Fruit fly (Drosophila melanogaster) whole organism, embryonic: Measurements from ENCODE around the gene Ntf-2.

Experiments used
- CG10147 ChIP-seq: fragments of 200-800 bp; sonication (Bioruptor generic); optimal IDR thresholded peaks from 2 replicates; lab custom pipeline; 2019; ENCODE audit warnings: missing biosample characterization, mild to moderate bottlenecking, missing genetic modification characterization, moderate library complexity
- CG10321 ChIP-seq: fragments of 200-800 bp; sonication (Bioruptor generic); IDR thresholded peaks from 2 replicates; pipeline ENCODE4 v1.3.6; 2022; ENCODE audit warnings: missing biosample characterization, missing genetic modification characterization
- CG11085 ChIP-seq: fragments of 200-800 bp; sonication (Bioruptor generic); IDR thresholded peaks from 2 replicates; pipeline ENCODE4 v1.3.6; 2022; ENCODE audit warnings: missing biosample characterization, missing genetic modification characterization
- CG12155 ChIP-seq: fragments of 200-800 bp; sonication (Bioruptor generic); optimal IDR thresholded peaks from 3 replicates; lab custom pipeline; 2016; ENCODE audit warnings: missing biosample characterization, missing genetic modification characterization
- CG17186 ChIP-seq: fragments of 200-800 bp; sonication (Bioruptor generic); optimal IDR thresholded peaks from 3 replicates; lab custom pipeline; 2017; ENCODE audit warnings: missing biosample characterization, missing genetic modification reagents, missing genetic modification characterization
- CG2875 ChIP-seq: fragments of 200-800 bp; sonication (Bioruptor generic); optimal IDR thresholded peaks from 2 replicates; lab custom pipeline; 2017; ENCODE audit warnings: missing biosample characterization, mild to moderate bottlenecking, missing genetic modification characterization, missing genetic modification reagents
- CG33213 ChIP-seq: fragments of 200-800 bp; sonication (Bioruptor generic); optimal IDR thresholded peaks from 3 replicates; lab custom pipeline; 2016; ENCODE audit warnings: missing biosample characterization, missing genetic modification characterization
- CG5245 ChIP-seq: fragments of 200-800 bp; sonication (Bioruptor generic); optimal IDR thresholded peaks from 3 replicates; lab custom pipeline; 2016; ENCODE audit warnings: missing biosample characterization, missing genetic modification characterization
- CG7963 ChIP-seq: fragments of 200-800 bp; sonication (Bioruptor generic); IDR thresholded peaks from 3 replicates; pipeline ENCODE4 v1.3.6; 2022; ENCODE audit warnings: missing biosample characterization, missing genetic modification characterization; ENCODE audit not compliant: partially characterized antibody
- CG8281 ChIP-seq: fragments of 200-800 bp; sonication (Bioruptor generic); optimal IDR thresholded peaks from 2 replicates; lab custom pipeline; 2018; ENCODE audit warnings: missing biosample characterization, mild to moderate bottlenecking, missing genetic modification characterization, moderate library complexity
- CG8944 ChIP-seq: fragments of 200-800 bp; sonication (Bioruptor generic); optimal IDR thresholded peaks from 3 replicates; lab custom pipeline; 2016; ENCODE audit warnings: missing biosample characterization, missing genetic modification characterization
- CG9876 ChIP-seq: fragments of 200-800 bp; sonication (Bioruptor generic); optimal IDR thresholded peaks from 2 replicates; lab custom pipeline; 2016; ENCODE audit warnings: missing biosample characterization, missing genetic modification characterization
- ERR ChIP-seq: fragments of 200-800 bp; sonication (Bioruptor generic); optimal IDR thresholded peaks from 2 replicates; lab custom pipeline; 2016; ENCODE audit warnings: missing biosample characterization, missing genetic modification characterization
- Ets97D ChIP-seq: fragments of 200-800 bp; sonication (Bioruptor generic); optimal IDR thresholded peaks from 3 replicates; lab custom pipeline; 2016; ENCODE audit warnings: missing biosample characterization, missing genetic modification characterization
- Fer3 ChIP-seq: fragments of 200-800 bp; sonication (Bioruptor generic); optimal IDR thresholded peaks from 2 replicates; lab custom pipeline; 2018; ENCODE audit warnings: missing biosample characterization, mild to moderate bottlenecking, missing genetic modification characterization, moderate library complexity
- Gsc ChIP-seq: fragments of 200-800 bp; sonication (Bioruptor generic); IDR thresholded peaks from 2 replicates; pipeline ENCODE4 v1.3.6; 2022; ENCODE audit warnings: missing biosample characterization, missing genetic modification characterization
- Hr3 ChIP-seq: fragments of 200-800 bp; sonication (Bioruptor generic); optimal IDR thresholded peaks from 3 replicates; lab custom pipeline; 2016; ENCODE audit warnings: missing biosample characterization, missing genetic modification characterization
- Jarid2 ChIP-seq: fragments of 200-800 bp; sonication (Bioruptor generic); optimal IDR thresholded peaks from 3 replicates; lab custom pipeline; 2017; ENCODE audit warnings: mild to moderate bottlenecking, missing biosample characterization, missing genetic modification reagents, missing genetic modification characterization
- MBD-R2 ChIP-seq: fragments of 200-800 bp; sonication (Bioruptor generic); IDR thresholded peaks from 2 replicates; pipeline ENCODE4 v1.3.6; 2022; ENCODE audit warnings: missing biosample characterization, missing genetic modification characterization
- Ravus ChIP-seq: fragments of 200-800 bp; sonication (Bioruptor generic); IDR thresholded peaks from 2 replicates; pipeline ENCODE4 v1.3.6; 2022; ENCODE audit warnings: missing biosample characterization, missing genetic modification characterization
- Rfx ChIP-seq: fragments of 200-800 bp; sonication (Bioruptor generic); IDR thresholded peaks from 2 replicates; pipeline ENCODE4 v1.3.6; 2022; ENCODE audit warnings: missing biosample characterization, missing genetic modification characterization
- Scr ChIP-seq: fragments of 200-800 bp; sonication (Bioruptor generic); IDR thresholded peaks from 2 replicates; pipeline ENCODE4 v1.3.6; 2022; ENCODE audit warnings: missing biosample characterization, missing genetic modification characterization; ENCODE audit not compliant: partially characterized antibody
- Sin3A ChIP-seq: fragments of >200 bp; optimal IDR thresholded peaks from 2 replicates; lab custom pipeline; 2018
- Six4 ChIP-seq: fragments of 200-800 bp; sonication (Bioruptor generic); optimal IDR thresholded peaks from 2 replicates; lab custom pipeline; 2016; ENCODE audit warnings: missing biosample characterization, missing genetic modification characterization
- Spps ChIP-seq: fragments of 200-800 bp; sonication (Bioruptor generic); optimal IDR thresholded peaks from 2 replicates; lab custom pipeline; 2018; ENCODE audit warnings: missing biosample characterization, mild to moderate bottlenecking, missing genetic modification characterization
- Sry-β ChIP-seq: fragments of 200-800 bp; sonication (Bioruptor generic); optimal IDR thresholded peaks from 2 replicates; lab custom pipeline; 2018; ENCODE audit warnings: missing biosample characterization, mild to moderate bottlenecking, missing genetic modification characterization, moderate library complexity
- Sry-δ ChIP-seq: fragments of 200-800 bp; sonication (Bioruptor generic); optimal IDR thresholded peaks from 2 replicates; lab custom pipeline; 2016; ENCODE audit warnings: missing biosample characterization, missing genetic modification characterization
- Ssrp ChIP-seq: fragments of 200-800 bp; sonication (Bioruptor generic); optimal IDR thresholded peaks from 2 replicates; lab custom pipeline; 2018; ENCODE audit warnings: missing biosample characterization, mild to moderate bottlenecking, missing genetic modification characterization, moderate library complexity
- Taf1 ChIP-seq: fragments of 200-800 bp; sonication (Bioruptor generic); IDR thresholded peaks from 2 replicates; pipeline ENCODE4 v1.3.6; 2022; ENCODE audit warnings: missing biosample characterization, missing genetic modification characterization
- Vsx1 ChIP-seq: fragments of 200-800 bp; sonication (Bioruptor generic); optimal IDR thresholded peaks from 2 replicates; lab custom pipeline; 2017; ENCODE audit warnings: missing biosample characterization, mild to moderate bottlenecking, missing genetic modification characterization, missing genetic modification reagents
- amos ChIP-seq: fragments of 200-800 bp; sonication (Bioruptor generic); IDR thresholded peaks from 2 replicates; pipeline ENCODE4 v1.3.6; 2022; ENCODE audit warnings: missing biosample characterization, missing genetic modification characterization; ENCODE audit not compliant: partially characterized antibody
- aop ChIP-seq: fragments of 200-800 bp; sonication (Bioruptor generic); IDR thresholded peaks from 2 replicates; pipeline ENCODE4 v1.3.6; 2022; ENCODE audit warnings: missing biosample characterization, missing genetic modification characterization
- ash1 ChIP-seq: fragments of 200-800 bp; sonication (Bioruptor generic); optimal IDR thresholded peaks from 2 replicates; lab custom pipeline; 2018; ENCODE audit warnings: missing biosample characterization, mild to moderate bottlenecking, missing genetic modification characterization
- bsh ChIP-seq, 2 experiments: fragments of 200-800 bp; sonication (Bioruptor generic); optimal IDR thresholded peaks; 2 replicates each; lab custom pipeline; 2017 to 2018; ENCODE audit warnings: mild to moderate bottlenecking in 2 of 2, missing biosample characterization in 2 of 2, missing genetic modification characterization in 2 of 2, moderate library complexity in 1 of 2
- cato ChIP-seq: fragments of 200-800 bp; sonication (Bioruptor generic); optimal IDR thresholded peaks from 2 replicates; lab custom pipeline; 2016; ENCODE audit warnings: missing biosample characterization, missing genetic modification characterization, borderline replicate concordance
- dati ChIP-seq: fragments of 200-800 bp; sonication (Bioruptor generic); IDR thresholded peaks from 2 replicates; pipeline ENCODE4 v1.3.6; 2022; ENCODE audit warnings: missing biosample characterization, missing genetic modification characterization
- esg ChIP-seq: fragments of 200-800 bp; sonication (Bioruptor generic); conservative IDR thresholded peaks from 2 replicates; pipeline ENCODE4 v1.3.6; 2022; ENCODE audit warnings: missing biosample characterization, missing genetic modification characterization
- fd64A ChIP-seq: fragments of 200-800 bp; sonication (Bioruptor generic); optimal IDR thresholded peaks from 3 replicates; lab custom pipeline; 2018; ENCODE audit warnings: missing biosample characterization, mild to moderate bottlenecking, missing genetic modification characterization
- fru ChIP-seq: fragments of >200 bp; optimal IDR thresholded peaks from 2 replicates; lab custom pipeline; 2017
- gem ChIP-seq: fragments of 200-800 bp; sonication (Bioruptor generic); optimal IDR thresholded peaks from 2 replicates; lab custom pipeline; 2019; ENCODE audit warnings: missing biosample characterization, mild to moderate bottlenecking, missing genetic modification characterization, moderate library complexity
- gsb-n ChIP-seq: fragments of 200-800 bp; sonication (Bioruptor generic); optimal IDR thresholded peaks from 3 replicates; lab custom pipeline; 2018; ENCODE audit warnings: missing biosample characterization, mild to moderate bottlenecking, missing genetic modification characterization
- ham ChIP-seq: fragments of 200-800 bp; sonication (Bioruptor generic); IDR thresholded peaks from 2 replicates; pipeline ENCODE4 v1.3.6; 2022; ENCODE audit warnings: missing biosample characterization, missing genetic modification characterization
- inv ChIP-seq: fragments of 200-800 bp; sonication (Bioruptor generic); IDR thresholded peaks from 2 replicates; pipeline ENCODE4 v1.3.6; 2022; ENCODE audit warnings: missing biosample characterization, missing genetic modification characterization; ENCODE audit not compliant: partially characterized antibody
- odd ChIP-seq: fragments of 200-800 bp; sonication (Bioruptor generic); optimal IDR thresholded peaks from 2 replicates; lab custom pipeline; 2017; ENCODE audit warnings: missing biosample characterization, mild to moderate bottlenecking, missing genetic modification characterization
- repo ChIP-seq: fragments of 200-800 bp; sonication (Bioruptor generic); optimal IDR thresholded peaks from 2 replicates; lab custom pipeline; 2016; ENCODE audit warnings: missing biosample characterization, missing genetic modification characterization
- schlank ChIP-seq: fragments of 200-800 bp; sonication (Bioruptor generic); optimal IDR thresholded peaks from 2 replicates; lab custom pipeline; 2018; ENCODE audit warnings: missing biosample characterization, mild to moderate bottlenecking, missing genetic modification characterization
- sisA ChIP-seq: fragments of 200-800 bp; sonication (Bioruptor generic); IDR thresholded peaks from 2 replicates; pipeline ENCODE4 v1.3.6; 2022; ENCODE audit warnings: missing biosample characterization, missing genetic modification characterization
- sqz ChIP-seq: fragments of 200-800 bp; sonication (Bioruptor generic); optimal IDR thresholded peaks from 3 replicates; lab custom pipeline; 2018; ENCODE audit warnings: missing biosample characterization, mild to moderate bottlenecking, missing genetic modification characterization
- tll ChIP-seq, 2 experiments: fragments of 200-800 bp in 1 of 2; fragments of >200 bp in 1 of 2; sonication (Bioruptor generic) in 1 of 2; optimal IDR thresholded peaks; 2 replicates each; lab custom pipeline; 2017 to 2019; ENCODE audit warnings: missing biosample characterization in 2 of 2, missing genetic modification characterization in 2 of 2, mild to moderate bottlenecking in 1 of 2, moderate library complexity in 1 of 2

The Ntf-2 gene

DNA sequence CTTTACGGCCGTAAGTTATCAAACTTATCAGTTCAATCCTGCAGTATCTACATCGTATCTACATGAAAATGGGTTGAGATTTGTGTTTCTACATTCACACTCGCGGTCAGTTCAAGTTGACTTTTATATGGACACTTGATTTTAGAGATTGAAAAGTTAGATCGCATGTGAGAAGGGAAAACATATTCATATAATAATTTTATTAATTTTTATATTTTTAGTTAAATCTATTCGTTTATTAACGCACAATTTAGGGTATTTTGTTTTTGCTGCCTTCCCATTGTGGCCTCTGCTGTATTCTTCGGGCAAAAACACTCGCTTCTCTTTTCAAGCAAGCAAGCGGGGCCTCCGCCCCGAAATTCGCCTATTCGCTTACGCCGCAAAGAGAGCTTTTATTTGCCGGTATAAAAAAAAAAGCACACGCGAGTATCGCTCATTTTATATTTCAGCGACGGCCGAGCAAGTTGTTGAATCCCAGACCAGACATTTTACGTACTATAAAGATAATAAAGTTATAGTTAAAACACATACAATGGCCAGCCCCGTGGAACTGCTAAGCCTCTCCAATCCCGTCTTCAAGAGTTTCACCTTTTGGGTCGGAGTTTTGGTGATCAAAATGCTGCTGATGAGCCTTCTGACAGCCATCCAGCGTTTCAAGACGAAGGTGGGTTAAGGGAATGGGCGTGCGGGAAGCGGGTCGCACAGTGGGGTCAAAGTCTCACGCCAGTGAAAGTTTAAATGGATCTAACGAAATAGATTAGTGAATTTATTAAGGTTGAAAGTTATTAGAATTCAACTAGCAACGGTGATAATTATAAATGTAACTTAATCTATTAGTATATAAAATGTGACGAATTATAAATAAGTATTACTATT, 7.6 kb downstream of the Ntf-2 start (continued):
- TF ChIP-seq repo (no peak), ERR (GFP tag; lab: Kevin White, UChicago) (no peak), Ravus (peak; percentile 64), sisA (peak; percentile 87), CG10321 (GFP tag; lab: Robert Waterston, UW) (peak; percentile 68), Scr (GFP tag; lab: Robert Waterston, UW) (no peak), inv (no peak), Ets97D (GFP tag; lab: Kevin White, UChicago) (no peak), Rfx (GFP tag; lab: Robert Waterston, UW) (peak; percentile 93), MBD-R2 (GFP tag; lab: Robert Waterston, UW) (peak; percentile 52; the same call in 1 of the 2 replicates), CG8944 (GFP tag; lab: Kevin White, UChicago) (no peak), dati (GFP tag; lab: Robert Waterston, UW) (no peak), CG5245 (GFP tag; lab: Kevin White, UChicago) (peak; percentile 73), gem (tag; lab: Kevin White, UChicago) (peak; percentile 95), Six4 (GFP tag; lab: Kevin White, UChicago) (peak; percentile 67), Vsx1 (GFP tag; lab: Kevin White, UChicago) (peak; percentile 77), Sin3A (lab: Kevin White, UChicago) (no peak), sqz (GFP tag; lab: Kevin White, UChicago) (peak; percentile 84), amos (GFP tag; lab: Robert Waterston, UW) (no peak), ham (GFP tag; lab: Robert Waterston, UW) (no peak), CG10147 (GFP tag; lab: Kevin White, UChicago) (peak; percentile 90), gsb-n (peak; percentile 90), aop (GFP tag; lab: Robert Waterston, UW) (peak; percentile 66; the same call in 1 of the 2 replicates), CG2875 (GFP tag; lab: Kevin White, UChicago) (peak; percentile 80), tll (GFP tag; optimal IDR thresholded peaks at IDR 0.05; lab: Kevin White, UChicago) (no peak), odd (GFP tag; lab: Kevin White, UChicago) (peak; percentile 81), Fer3 (tag; lab: Kevin White, UChicago) (peak; percentile 93), Jarid2 (GFP tag; lab: Kevin White, UChicago) (peak; percentile 70), fd64A (peak; percentile 67), CG17186 (GFP tag; lab: Kevin White, UChicago) (peak; percentile 46), Taf1 (GFP tag; lab: Robert Waterston, UW) (peak; percentile 61), Gsc (GFP tag; lab: Robert Waterston, UW) (no peak), bsh (GFP tag; optimal IDR thresholded peaks at IDR 0.05; lab: Kevin White, UChicago) (peak; percentile 73 to 94), Spps (tag; lab: Kevin White, UChicago) (peak; percentile 78), esg (GFP tag; lab: Robert Waterston, UW) (peak; percentile 85), ash1 (GFP tag; lab: Kevin White, UChicago) (no peak), CG9876 (no peak), CG7963 (no peak), CG11085 (GFP tag; lab: Robert Waterston, UW) (peak; percentile 44; the same call in 1 of the 2 replicates), CG33213 (GFP tag; lab: Kevin White, UChicago) (no peak), CG8281 (tag; lab: Kevin White, UChicago) (peak; percentile 72), schlank (peak; percentile 60), CG12155 (peak; percentile 84), Sry-δ (GFP tag; lab: Kevin White, UChicago) (no peak), Sry-β (GFP tag; lab: Kevin White, UChicago) (peak; percentile 28), Ssrp (tag; lab: Kevin White, UChicago) (peak; percentile 84), fru (lab: Kevin White, UChicago) (no peak), Hr3 (GFP tag; lab: Kevin White, UChicago) (peak; percentile 81), cato (GFP tag; lab: Kevin White, UChicago) (peak; percentile 42)
